Worm (Caenorhabditis elegans) whole organism, L4 larva: ENCODE measurements around the gene asp-4.

Source experiments
- F26F4.8 ChIP-seq: fragments of 200-800 bp; sonication (Bioruptor generic); conservative IDR thresholded peaks from 2 replicates; pipeline ENCODE4 v1.3.6; 2022; ENCODE audit warnings: missing genetic modification characterization, missing compliant biosample characterization
- F44E2.7 ChIP-seq: fragments of 200-800 bp; sonication (Bioruptor generic); IDR thresholded peaks from 2 replicates; pipeline ENCODE4 v2.1.2; 2022; ENCODE audit warnings: missing genetic modification characterization, missing compliant biosample characterization
- F49E8.2 ChIP-seq: sonication (generic microtip); optimal IDR thresholded peaks from 2 replicates; lab custom pipeline; 2016; ENCODE audit warnings: missing compliant biosample characterization, mild to moderate bottlenecking, missing genetic modification characterization, borderline replicate concordance
- R02D3.7 ChIP-seq: fragments of 150-350 bp; sonication (generic microtip); optimal IDR thresholded peaks from 3 replicates; lab custom pipeline; 2014; ENCODE audit warnings: missing biosample characterization, missing genetic modification characterization
- T20F7.1 ChIP-seq: fragments of 200-800 bp; sonication (Bioruptor generic); optimal IDR thresholded peaks from 2 replicates; lab custom pipeline; 2018; ENCODE audit warnings: mild to moderate bottlenecking, missing genetic modification characterization, missing compliant biosample characterization
- Y105C5A.15 ChIP-seq: fragments of 200-800 bp; sonication (Bioruptor generic); IDR thresholded peaks from 2 replicates; pipeline ENCODE4 v1.3.6; 2022; ENCODE audit warnings: missing genetic modification characterization, missing compliant biosample characterization
- Y48G9A.11 ChIP-seq: fragments of 200-800 bp; sonication (Bioruptor generic); IDR thresholded peaks from 2 replicates; pipeline ENCODE4 v1.3.6; 2022; ENCODE audit warnings: missing genetic modification reagents, missing genetic modification characterization, missing compliant biosample characterization
- Y75B8A.6 ChIP-seq: fragments of 200-800 bp; sonication (Bioruptor generic); IDR thresholded peaks from 2 replicates; pipeline ENCODE4 v1.3.6; 2022; ENCODE audit warnings: missing genetic modification reagents, missing genetic modification characterization, missing compliant biosample characterization
- aha-1 ChIP-seq: fragments of 150-350 bp; peaks from one replicate; lab custom pipeline; 2014; ENCODE audit warnings: missing biosample characterization, missing genetic modification characterization
- aly-2 ChIP-seq: sonication (generic microtip); optimal IDR thresholded peaks from 2 replicates; lab custom pipeline; 2018; ENCODE audit warnings: missing biosample characterization, missing genetic modification characterization
- ceh-28 ChIP-seq: fragments of 150-350 bp; optimal IDR thresholded peaks from 2 replicates; lab custom pipeline; 2014; ENCODE audit warnings: missing biosample characterization, missing genetic modification reagents, missing genetic modification characterization
- ces-1 ChIP-seq: fragments of 150-350 bp; sonication (generic microtip); optimal IDR thresholded peaks from 4 replicates; lab custom pipeline; 2014; ENCODE audit warnings: missing biosample characterization, missing genetic modification reagents, missing genetic modification characterization
- daf-16 ChIP-seq, 3 experiments: sonication (generic microtip); optimal IDR thresholded peaks; 2 replicates each; lab custom pipeline; 2016 to 2017; ENCODE audit warnings: missing genetic modification characterization in 3 of 3, missing genetic modification reagents in 3 of 3, mild to moderate bottlenecking in 2 of 3, missing compliant biosample characterization in 2 of 3, missing biosample characterization in 1 of 3, moderate library complexity in 1 of 3
- daf-19 ChIP-seq: fragments of 200-800 bp; sonication (Bioruptor generic); conservative IDR thresholded peaks from 2 replicates; pipeline ENCODE4 v1.3.6; 2022; ENCODE audit warnings: missing genetic modification characterization, missing compliant biosample characterization
- dmd-6 ChIP-seq: fragments of 200-800 bp; sonication (Bioruptor generic); IDR thresholded peaks from 2 replicates; pipeline ENCODE4 v1.3.6; 2022; ENCODE audit warnings: missing genetic modification reagents, missing genetic modification characterization, missing compliant biosample characterization
- dve-1 ChIP-seq: sonication (generic microtip); optimal IDR thresholded peaks from 2 replicates; lab custom pipeline; 2017; ENCODE audit warnings: antibody characterized with exemption, mild to moderate bottlenecking, missing genetic modification characterization, missing compliant biosample characterization; ENCODE audit not compliant: insufficient read depth
- egl-43 ChIP-seq: fragments of 200-800 bp; sonication (Bioruptor generic); IDR thresholded peaks from 2 replicates; pipeline ENCODE4 v1.3.6; 2022; ENCODE audit warnings: missing genetic modification reagents, missing genetic modification characterization, missing compliant biosample characterization
- hif-1 ChIP-seq, 2 experiments: sonication (generic microtip); optimal IDR thresholded peaks; 2 replicates each; lab custom pipeline; 2016 to 2017; ENCODE audit warnings: missing compliant biosample characterization in 2 of 2, missing genetic modification characterization in 2 of 2, missing genetic modification reagents in 2 of 2, missing genotype in 2 of 2, mild to moderate bottlenecking in 1 of 2
- hmg-1.1 ChIP-seq: fragments of 200-800 bp; sonication (Bioruptor generic); IDR thresholded peaks from 2 replicates; pipeline ENCODE4 v1.3.6; 2022; ENCODE audit warnings: missing genetic modification reagents, missing genetic modification characterization, missing compliant biosample characterization
- lim-7 ChIP-seq: fragments of 200-800 bp; sonication (Bioruptor generic); IDR thresholded peaks from 2 replicates; pipeline ENCODE4 v1.3.6; 2022; ENCODE audit warnings: missing genetic modification characterization, missing compliant biosample characterization
- lin-15B ChIP-seq: fragments of 150-350 bp; sonication (generic microtip); optimal IDR thresholded peaks from 3 replicates; lab custom pipeline; 2014; ENCODE audit warnings: missing biosample characterization, missing genetic modification characterization
- lin-29 ChIP-seq: fragments of 200-800 bp; sonication (Bioruptor generic); IDR thresholded peaks from 2 replicates; pipeline ENCODE4 v1.3.6; 2022; ENCODE audit warnings: missing genetic modification reagents, missing genetic modification characterization, missing compliant biosample characterization
- lin-39 ChIP-seq: fragments of 150-350 bp; optimal IDR thresholded peaks from 2 replicates; lab custom pipeline; 2014; ENCODE audit warnings: missing biosample characterization, missing genetic modification reagents, missing genetic modification characterization
- madf-5 ChIP-seq, 2 experiments: fragments of 200-800 bp; sonication (Bioruptor generic); IDR thresholded peaks; 2 replicates each; pipeline ENCODE4 v1.3.6; 2022; ENCODE audit warnings: missing compliant biosample characterization in 2 of 2, missing genetic modification characterization in 2 of 2
- nhr-11 ChIP-seq: fragments of 150-350 bp; optimal IDR thresholded peaks from 2 replicates; lab custom pipeline; 2014; ENCODE audit warnings: missing biosample characterization, missing genetic modification characterization
- nhr-25 ChIP-seq: sonication (generic microtip); optimal IDR thresholded peaks from 2 replicates; lab custom pipeline; 2017; ENCODE audit warnings: missing genetic modification characterization, mild to moderate bottlenecking, missing compliant biosample characterization, antibody characterized with exemption, moderate library complexity, borderline replicate concordance; ENCODE audit not compliant: insufficient read depth
- nhr-41 ChIP-seq: fragments of 200-800 bp; sonication (Bioruptor generic); IDR thresholded peaks from 2 replicates; pipeline ENCODE4 v1.3.6; 2022; ENCODE audit warnings: missing genetic modification reagents, missing genetic modification characterization, missing compliant biosample characterization
- nhr-42 ChIP-seq: fragments of 200-800 bp; sonication (Bioruptor generic); IDR thresholded peaks from 2 replicates; pipeline ENCODE4 v1.3.6; 2022; ENCODE audit warnings: missing genetic modification characterization, missing compliant biosample characterization
- nhr-48 ChIP-seq: sonication (generic microtip); optimal IDR thresholded peaks from 2 replicates; lab custom pipeline; 2016; ENCODE audit warnings: mild to moderate bottlenecking, missing genetic modification characterization, missing compliant biosample characterization
- nhr-77 ChIP-seq: fragments of 150-350 bp; optimal IDR thresholded peaks from 2 replicates; lab custom pipeline; 2014; ENCODE audit warnings: missing biosample characterization, missing genetic modification characterization
- pha-4 ChIP-seq, 2 experiments: fragments of 150-350 bp in 1 of 2; fragments of 200-800 bp in 1 of 2; sonication (Bioruptor generic) in 1 of 2; IDR thresholded peaks in 1 of 2; optimal IDR thresholded peaks in 1 of 2; 2 replicates each; pipeline versions ENCODE4 v1.3.6 to Lab custom; 2014 to 2022; ENCODE audit warnings: missing genetic modification characterization in 2 of 2, missing genetic modification reagents in 2 of 2, missing biosample characterization in 1 of 2, missing compliant biosample characterization in 1 of 2
- php-3 ChIP-seq: fragments of 200-800 bp; sonication (Bioruptor generic); IDR thresholded peaks from 2 replicates; pipeline ENCODE4 v1.3.6; 2022; ENCODE audit warnings: missing genetic modification reagents, missing genetic modification characterization, missing compliant biosample characterization
- pqm-1 ChIP-seq: sonication (generic microtip); optimal IDR thresholded peaks from 2 replicates; lab custom pipeline; 2017; ENCODE audit warnings: missing biosample characterization, missing genetic modification characterization
- rbr-2 ChIP-seq: sonication (generic microtip); optimal IDR thresholded peaks from 2 replicates; lab custom pipeline; 2016; ENCODE audit warnings: missing genotype, missing genetic modification characterization, missing compliant biosample characterization
- sdz-12 ChIP-seq: fragments of 200-800 bp; sonication (Bioruptor generic); optimal IDR thresholded peaks from 2 replicates; lab custom pipeline; 2018; ENCODE audit warnings: mild to moderate bottlenecking, missing genetic modification characterization, missing compliant biosample characterization
- snpc-1.2 ChIP-seq: fragments of 200-800 bp; sonication (Bioruptor generic); IDR thresholded peaks from 2 replicates; pipeline ENCODE4 v1.3.6; 2022; ENCODE audit warnings: missing genetic modification reagents, missing genetic modification characterization, missing compliant biosample characterization
- snpc-4 ChIP-seq: fragments of 150-350 bp; optimal IDR thresholded peaks from 2 replicates; lab custom pipeline; 2014; ENCODE audit warnings: missing biosample characterization, missing genetic modification characterization
- unc-130 ChIP-seq: sonication (generic microtip); optimal IDR thresholded peaks from 2 replicates; lab custom pipeline; 2016; ENCODE audit warnings: missing genetic modification reagents, missing genetic modification characterization, missing compliant biosample characterization
- unc-62 ChIP-seq, 3 experiments: fragments of 150-350 bp in 1 of 3; sonication (generic microtip); optimal IDR thresholded peaks in 2 of 3; peaks in 1 of 3; 1 replicate in 1 of 3; 2 replicates in 2 of 3; lab custom pipeline; 2014 to 2017; ENCODE audit warnings: missing biosample characterization in 3 of 3, missing genetic modification characterization in 3 of 3, missing genetic modification reagents in 3 of 3, missing genotype in 1 of 3
- zfp-3 ChIP-seq: fragments of 200-800 bp; sonication (Bioruptor generic); conservative IDR thresholded peaks from 2 replicates; pipeline ENCODE4 v1.3.6; 2022; ENCODE audit warnings: missing genetic modification reagents, missing genetic modification characterization, missing compliant biosample characterization
- zip-2 ChIP-seq: fragments of 150-350 bp; optimal IDR thresholded peaks from 2 replicates; lab custom pipeline; 2014; ENCODE audit warnings: missing biosample characterization, missing genetic modification characterization

asp-4 gene

DNA sequence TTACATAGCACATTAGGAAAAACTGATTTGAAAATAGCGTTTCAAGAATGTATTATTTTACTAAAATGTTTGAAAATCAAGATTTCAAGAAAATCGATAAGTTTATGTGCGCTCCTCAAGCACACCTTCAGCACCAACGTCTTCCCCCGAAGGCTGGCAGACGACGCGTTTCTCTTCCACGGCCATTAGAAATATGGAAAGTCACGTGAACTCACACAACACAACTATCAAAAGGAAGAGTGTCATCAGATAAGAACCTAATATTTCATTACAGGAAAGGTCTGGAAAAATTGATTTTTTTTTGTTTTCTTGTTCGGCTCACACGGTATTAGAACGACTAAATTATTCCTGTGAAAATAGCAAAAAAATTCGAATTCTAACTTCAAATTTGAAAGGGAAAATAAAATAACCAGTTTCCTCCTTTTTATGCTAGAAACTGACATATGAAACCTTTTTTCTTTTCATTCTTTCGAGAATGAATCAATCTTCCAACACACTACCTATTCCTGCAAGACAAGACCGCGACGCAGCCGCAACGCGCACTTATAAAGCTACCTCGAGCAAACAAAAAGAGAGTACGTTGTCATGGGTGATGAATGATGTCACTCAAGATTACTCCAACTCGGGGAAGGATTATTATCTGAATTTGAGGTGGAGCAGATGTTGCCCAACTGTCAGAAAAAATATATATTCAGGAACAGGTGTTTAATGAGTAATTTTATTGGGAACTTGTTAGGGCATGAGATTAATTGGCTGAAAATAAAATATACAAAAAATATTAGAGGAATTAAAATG lies 4.0 kb upstream of the asp-4 start (continued):
- no peak for TF ChIP-seq Y75B8A.6 (GFP tag; lab: Robert Waterston, UW)
- no peak for TF ChIP-seq lin-29 (GFP tag; lab: Robert Waterston, UW)
- peak; percentile 42; the same call in 1 of the 2 replicates for TF ChIP-seq dmd-6
- peak; percentile 32 for TF ChIP-seq dve-1 (tag; lab: Kevin White, UChicago)
- TF ChIP-seq R02D3.7, result no peak
- TF ChIP-seq ces-1 (GFP tag; lab: Kevin White, UChicago), result no peak
- no peak for TF ChIP-seq lin-39 (tag; lab: Kevin White, UChicago)
- TF ChIP-seq pha-4 (GFP tag; IDR thresholded peaks at IDR 0.05; lab: Robert Waterston, UW), result no peak
- no peak for TF ChIP-seq pha-4 (tag; optimal IDR thresholded peaks at IDR 0.05; lab: Kevin White, UChicago)
- TF ChIP-seq nhr-11 (tag; lab: Kevin White, UChicago), result peak; percentile 26
- peak; percentile 13 for TF ChIP-seq pqm-1 (tag; lab: Kevin White, UChicago)
- TF ChIP-seq nhr-41 (GFP tag; lab: Robert Waterston, UW), result no peak
- no peak for TF ChIP-seq T20F7.1 (GFP tag; lab: Kevin White, UChicago)
- no peak for TF ChIP-seq zfp-3
- TF ChIP-seq aly-2 (tag; lab: Kevin White, UChicago), result no peak
- peak in 1 of 2 experiments; percentile 26 for TF ChIP-seq hif-1 (tag; optimal IDR thresholded peaks at IDR 0.05; lab: Kevin White, UChicago)

DNA sequence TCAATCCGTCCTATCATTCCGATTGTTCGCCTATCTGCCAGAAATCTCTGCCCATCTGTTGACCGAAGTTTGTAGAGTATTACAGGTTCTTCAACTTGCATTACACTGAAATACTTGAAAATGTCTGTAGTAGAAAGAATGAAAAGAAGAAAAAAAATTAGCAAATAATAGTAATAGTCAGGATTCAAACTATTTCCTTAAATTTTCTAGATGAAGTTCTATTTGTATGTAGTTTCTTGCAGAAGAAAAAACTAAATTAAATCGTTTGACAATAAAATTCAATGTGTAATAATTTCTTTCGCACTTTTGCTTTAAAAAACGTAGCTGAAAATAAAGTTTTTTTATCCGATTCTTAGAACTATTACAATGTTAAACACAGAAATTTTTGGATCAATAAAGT lies 3.3 kb upstream of the asp-4 start, which contains the start of gene skr-19:
skr-19 (minus strand) TSS at position 101 of the 400 bp plus-strand sequence.
- TF ChIP-seq aha-1, result peak; percentile 9
- TF ChIP-seq snpc-1.2 (GFP tag; lab: Robert Waterston, UW), result no peak
- TF ChIP-seq php-3 (GFP tag; lab: Robert Waterston, UW), result no peak

DNA sequence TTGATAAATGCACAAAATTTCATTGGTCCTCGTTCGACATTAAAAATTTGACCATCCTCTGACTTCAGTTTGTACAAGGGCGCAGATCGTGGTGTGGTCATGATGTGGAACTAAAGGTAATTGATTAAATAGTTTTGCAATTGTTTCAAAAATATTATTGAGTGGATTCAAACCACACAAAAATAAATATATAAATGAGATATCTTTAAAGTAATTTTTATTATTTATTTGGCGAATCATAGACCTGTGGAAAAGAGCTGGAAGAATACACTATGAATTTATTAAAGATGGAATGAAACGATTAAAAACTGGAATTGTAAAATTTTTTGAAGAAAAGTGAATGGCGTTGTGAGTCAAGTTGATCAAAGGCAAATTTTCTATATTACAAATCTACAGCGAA lies 2.2 kb upstream of the asp-4 start, which contains the start of gene skr-20:
skr-20 (minus strand) TSS at position 101 of the 400 bp plus-strand sequence.
- no peak for TF ChIP-seq hif-1 (tag; optimal IDR thresholded peaks at IDR 0.05; lab: Kevin White, UChicago)
- TF ChIP-seq madf-5 (GFP tag; IDR thresholded peaks at IDR 0.05; lab: Robert Waterston, UW), result no peak
- TF ChIP-seq ceh-28 (tag; lab: Kevin White, UChicago), result no peak
- TF ChIP-seq, all 104 proteins: peak for 0

DNA sequence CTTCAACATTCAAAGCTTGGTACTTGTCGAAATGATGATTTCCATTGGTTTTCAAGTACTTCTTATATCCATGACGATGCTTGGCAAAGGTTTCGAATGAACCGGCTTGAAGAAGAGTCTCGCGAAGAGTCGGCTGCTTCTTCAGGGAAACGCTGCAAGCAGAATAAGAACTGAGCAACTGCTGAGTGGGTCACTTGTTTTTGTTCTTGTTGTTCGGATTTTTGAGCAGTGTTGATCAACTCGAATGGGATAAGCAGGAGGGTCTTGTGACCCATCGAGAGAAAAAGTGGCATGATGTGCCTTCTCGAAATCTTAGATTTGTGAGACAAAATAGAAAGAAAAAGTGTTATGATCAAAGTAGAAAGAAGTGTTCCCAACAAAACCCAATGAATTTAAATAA lies 653 bp downstream of the asp-4 start:
- TF ChIP-seq Y105C5A.15 (GFP tag; lab: Robert Waterston, UW), result no peak
- TF ChIP-seq zip-2 (tag; lab: Kevin White, UChicago), result no peak
- peak in 1 of 2 experiments; percentile 91 for TF ChIP-seq daf-16 (GFP tag; optimal IDR thresholded peaks at IDR 0.05; lab: Kevin White, UChicago)
- TF ChIP-seq daf-16 (tag; optimal IDR thresholded peaks at IDR 0.05; lab: Kevin White, UChicago), result no peak
- TF ChIP-seq nhr-11 (tag; lab: Kevin White, UChicago), result peak; percentile 67
- no peak for TF ChIP-seq lin-39 (tag; lab: Kevin White, UChicago)
- TF ChIP-seq F44E2.7 (GFP tag; lab: Robert Waterston, UW), result no peak
- no peak for TF ChIP-seq rbr-2 (tag; lab: Kevin White, UChicago)
- no peak for TF ChIP-seq F49E8.2 (tag; lab: Kevin White, UChicago)
- no peak for TF ChIP-seq sdz-12 (GFP tag; lab: Kevin White, UChicago)
- TF ChIP-seq nhr-77 (tag; lab: Kevin White, UChicago), result no peak
- TF ChIP-seq nhr-42, result no peak
- TF ChIP-seq lim-7 (GFP tag; lab: Robert Waterston, UW), result no peak
- TF ChIP-seq dmd-6, result no peak
- no peak for TF ChIP-seq F26F4.8 (GFP tag; lab: Robert Waterston, UW)
- no peak for TF ChIP-seq php-3 (GFP tag; lab: Robert Waterston, UW)
- TF ChIP-seq hmg-1.1, result no peak
- TF ChIP-seq nhr-48 (tag; lab: Kevin White, UChicago), result no peak
- no peak for TF ChIP-seq lin-15B (tag; lab: Kevin White, UChicago)
- TF ChIP-seq Y48G9A.11 (GFP tag; lab: Robert Waterston, UW), result no peak
- TF ChIP-seq egl-43 (GFP tag; lab: Robert Waterston, UW), result no peak
- no peak for TF ChIP-seq nhr-25 (tag; lab: Kevin White, UChicago)
- TF ChIP-seq unc-62 (GFP tag; optimal IDR thresholded peaks at IDR 0.05 in 1 of 2; lab: Kevin White, UChicago), result peak in 1 of 2 experiments; percentile 90
- TF ChIP-seq unc-62 (tag; optimal IDR thresholded peaks at IDR 0.05; lab: Kevin White, UChicago), result no peak
- no peak for TF ChIP-seq pqm-1 (tag; lab: Kevin White, UChicago)
- no peak for TF ChIP-seq snpc-4
- TF ChIP-seq unc-130 (GFP tag; lab: Kevin White, UChicago), result no peak
- no peak for TF ChIP-seq daf-19 (GFP tag; lab: Robert Waterston, UW)
